Fruit fly (Drosophila melanogaster): ENCODE results near the gene CG13045.

CG13045 gene

DNA sequence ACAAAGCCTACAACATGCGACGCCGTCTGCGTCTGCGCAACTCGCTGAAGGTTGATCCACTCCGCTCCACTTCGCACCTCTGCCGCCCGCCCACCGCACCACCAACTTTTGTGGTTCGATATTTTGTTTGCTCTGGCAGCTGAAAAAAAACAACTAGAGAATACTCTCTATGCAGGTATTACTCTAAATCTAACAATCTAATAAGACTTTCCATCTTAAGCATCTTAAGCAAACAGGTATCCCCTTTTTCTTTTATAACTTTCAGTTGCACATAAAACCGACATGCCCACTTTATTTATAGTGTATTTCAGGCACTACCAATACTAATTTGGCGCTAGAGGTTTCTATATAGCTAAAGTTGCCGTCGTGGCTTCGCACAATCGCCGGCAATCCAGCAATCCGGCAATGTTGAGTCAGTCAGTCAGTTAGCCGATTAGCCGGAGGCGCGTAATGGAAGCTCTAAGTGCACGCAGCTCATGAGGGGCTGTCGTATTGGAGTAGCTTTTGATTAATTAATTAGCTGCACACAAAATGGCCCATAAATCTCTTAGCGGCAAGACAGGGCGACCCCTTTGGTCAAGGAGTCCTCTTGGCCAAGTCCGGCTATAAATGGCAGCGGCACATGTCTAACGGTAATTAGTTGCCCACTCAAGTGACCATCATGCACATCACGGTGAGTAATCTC is 37.6 kb upstream of the CG13045 start, which contains the start of gene CG13058 (continued):
- TF ChIP-seq Elba2 (GFP tag; optimal IDR thresholded peaks at IDR 0.05) (no peak), CG3407 (GFP tag; optimal IDR thresholded peaks at IDR 0.05) (no peak), wek (GFP tag; optimal IDR thresholded peaks at IDR 0.05) (no peak), Spps (tag; optimal IDR thresholded peaks at IDR 0.05) (no peak), Sin3A (optimal IDR thresholded peaks at IDR 0.05) (no peak), slp2 (GFP tag; optimal IDR thresholded peaks at IDR 0.05) (peak; percentile 37), CG14860 (GFP tag; IDR thresholded peaks at IDR 0.05; ENCODE audit: partially characterized antibody) (no peak), Hmr (GFP tag; optimal IDR thresholded peaks at IDR 0.05) (peak; percentile 61), zen (tag; optimal IDR thresholded peaks at IDR 0.05) (no peak), br (optimal IDR thresholded peaks at IDR 0.05) (no peak), CG17912 (GFP tag; optimal IDR thresholded peaks at IDR 0.05) (no peak), sob (GFP tag; IDR thresholded peaks at IDR 0.05) (no peak), ase (GFP tag; IDR thresholded peaks at IDR 0.05) (no peak), vfl (GFP tag; optimal IDR thresholded peaks at IDR 0.05) (peak; percentile 14), Rx (GFP tag; IDR thresholded peaks at IDR 0.05) (no peak), so (GFP tag; IDR thresholded peaks at IDR 0.05) (peak; percentile 89), CG11247 (GFP tag; IDR thresholded peaks at IDR 0.05) (no peak), chif (GFP tag; optimal IDR thresholded peaks at IDR 0.05) (peak; percentile 36 to 44), C15 (GFP tag; IDR thresholded peaks at IDR 0.05) (no peak), CG10431 (GFP tag; optimal IDR thresholded peaks at IDR 0.05) (no peak), gsb (GFP tag; IDR thresholded peaks at IDR 0.05) (peak; percentile 52; the same call in 1 of the 2 replicates), CG7786 (GFP tag; optimal IDR thresholded peaks at IDR 0.05) (peak; percentile 61), Mrtf (GFP tag; IDR thresholded peaks at IDR 0.05) (no peak), fu2 (GFP tag; optimal IDR thresholded peaks at IDR 0.05) (peak; percentile 47), Atf-2 (GFP tag; optimal IDR thresholded peaks at IDR 0.05) (peak; percentile 4), CG10321 (GFP tag; IDR thresholded peaks at IDR 0.05) (no peak), CG31224 (GFP tag; IDR thresholded peaks at IDR 0.05) (no peak), ftz-f1 (GFP tag; optimal IDR thresholded peaks at IDR 0.05) (no peak), exex (tag; optimal IDR thresholded peaks at IDR 0.05) (no peak), nom (GFP tag; optimal IDR thresholded peaks at IDR 0.05) (no peak), CG17361 (GFP tag; IDR thresholded peaks at IDR 0.05) (peak; percentile 60; the same call in 2 of the 3 replicates), knrl (GFP tag; IDR thresholded peaks at IDR 0.05; ENCODE audit: partially characterized antibody) (no peak), Dip3 (GFP tag; optimal IDR thresholded peaks at IDR 0.05) (peak; percentile 65), CG15514 (GFP tag; optimal IDR thresholded peaks at IDR 0.05) (peak; percentile 51), ems (GFP tag; optimal IDR thresholded peaks at IDR 0.05) (no peak), CG17385 (GFP tag; optimal IDR thresholded peaks at IDR 0.05) (peak; percentile 64), CG4707 (GFP tag; optimal IDR thresholded peaks at IDR 0.05) (no peak), CG7372 (GFP tag; IDR thresholded peaks at IDR 0.05) (no peak), Optix (GFP tag; IDR thresholded peaks at IDR 0.05) (peak; percentile 55; the same call in 1 of the 3 replicates), jigr1 (GFP tag; IDR thresholded peaks at IDR 0.05) (no peak), NK7.1 (GFP tag; optimal IDR thresholded peaks at IDR 0.05) (no peak), CG34376 (GFP tag; optimal IDR thresholded peaks at IDR 0.05) (peak; percentile 3), pfk (GFP tag; optimal IDR thresholded peaks at IDR 0.05) (no peak), al (GFP tag; IDR thresholded peaks at IDR 0.05) (0 out of 2 replicates have a peak, but pooled peaks have one; percentile 23), stwl (tag; optimal IDR thresholded peaks at IDR 0.05) (no peak), pzg (GFP tag; optimal IDR thresholded peaks at IDR 0.05) (no peak), p53 (GFP tag; optimal IDR thresholded peaks at IDR 0.05) (no peak), CG3995 (GFP tag; optimal IDR thresholded peaks at IDR 0.05) (no peak), CG2678 (tag; optimal IDR thresholded peaks at IDR 0.05) (peak; percentile 78), CG30403 (GFP tag; optimal IDR thresholded peaks at IDR 0.05) (peak; percentile 61), CG10654 (GFP tag; optimal IDR thresholded peaks at IDR 0.05) (no peak)

Measured in whole organism, embryonic.